Worm (Caenorhabditis elegans) whole organism, L4 larva: ENCODE measurements around the gene tgt-1.

ENCODE experiments used
- F26F4.8 ChIP-seq: fragments of 200-800 bp; sonication (Bioruptor generic); conservative IDR thresholded peaks from 2 replicates; pipeline ENCODE4 v1.3.6; 2022; ENCODE audit warnings: missing genetic modification characterization, missing compliant biosample characterization
- T26A8.4 ChIP-seq: fragments of 200-800 bp; sonication (Bioruptor generic); IDR thresholded peaks from 2 replicates; pipeline ENCODE4 v1.3.6; 2022; ENCODE audit warnings: missing genetic modification characterization, missing compliant biosample characterization
- ceh-20 ChIP-seq: fragments of 200-800 bp; sonication (Bioruptor generic); IDR thresholded peaks from 2 replicates; pipeline ENCODE4 v1.3.6; 2022; ENCODE audit warnings: missing genetic modification reagents, missing genetic modification characterization, missing compliant biosample characterization
- ces-1 ChIP-seq: fragments of 150-350 bp; sonication (generic microtip); optimal IDR thresholded peaks from 4 replicates; lab custom pipeline; 2014; ENCODE audit warnings: missing biosample characterization, missing genetic modification reagents, missing genetic modification characterization
- egl-27 ChIP-seq: sonication (generic microtip); optimal IDR thresholded peaks from 3 replicates; lab custom pipeline; 2017; ENCODE audit warnings: missing biosample characterization, missing genetic modification reagents, missing genetic modification characterization
- lin-39 ChIP-seq: fragments of 150-350 bp; optimal IDR thresholded peaks from 2 replicates; lab custom pipeline; 2014; ENCODE audit warnings: missing biosample characterization, missing genetic modification reagents, missing genetic modification characterization
- mdl-1 ChIP-seq, 2 experiments: fragments of 150-350 bp in 1 of 2; sonication (generic microtip) in 1 of 2; optimal IDR thresholded peaks; 2 replicates each; lab custom pipeline; 2014 to 2017; ENCODE audit warnings: missing biosample characterization in 2 of 2, missing genetic modification characterization in 2 of 2
- nhr-25 ChIP-seq: sonication (generic microtip); optimal IDR thresholded peaks from 2 replicates; lab custom pipeline; 2017; ENCODE audit warnings: missing genetic modification characterization, mild to moderate bottlenecking, missing compliant biosample characterization, antibody characterized with exemption, moderate library complexity, borderline replicate concordance; ENCODE audit not compliant: insufficient read depth
- nhr-42 ChIP-seq: fragments of 200-800 bp; sonication (Bioruptor generic); IDR thresholded peaks from 2 replicates; pipeline ENCODE4 v1.3.6; 2022; ENCODE audit warnings: missing genetic modification characterization, missing compliant biosample characterization
- sdz-12 ChIP-seq: fragments of 200-800 bp; sonication (Bioruptor generic); optimal IDR thresholded peaks from 2 replicates; lab custom pipeline; 2018; ENCODE audit warnings: mild to moderate bottlenecking, missing genetic modification characterization, missing compliant biosample characterization
- set-16 ChIP-seq: fragments of 200-800 bp; sonication (Bioruptor generic); IDR thresholded peaks from 2 replicates; pipeline ENCODE4 v1.3.6; 2022; ENCODE audit warnings: missing genetic modification reagents, missing genetic modification characterization, missing compliant biosample characterization
- unc-62 ChIP-seq, 3 experiments: fragments of 150-350 bp in 1 of 3; sonication (generic microtip); optimal IDR thresholded peaks in 2 of 3; peaks in 1 of 3; 1 replicate in 1 of 3; 2 replicates in 2 of 3; lab custom pipeline; 2014 to 2017; ENCODE audit warnings: missing biosample characterization in 3 of 3, missing genetic modification characterization in 3 of 3, missing genetic modification reagents in 3 of 3, missing genotype in 1 of 3
- vab-7 ChIP-seq: fragments of 200-800 bp; sonication (Bioruptor generic); IDR thresholded peaks from 2 replicates; pipeline ENCODE4 v1.3.6; 2022; ENCODE audit warnings: missing genetic modification reagents, missing genetic modification characterization, missing compliant biosample characterization

DNA sequence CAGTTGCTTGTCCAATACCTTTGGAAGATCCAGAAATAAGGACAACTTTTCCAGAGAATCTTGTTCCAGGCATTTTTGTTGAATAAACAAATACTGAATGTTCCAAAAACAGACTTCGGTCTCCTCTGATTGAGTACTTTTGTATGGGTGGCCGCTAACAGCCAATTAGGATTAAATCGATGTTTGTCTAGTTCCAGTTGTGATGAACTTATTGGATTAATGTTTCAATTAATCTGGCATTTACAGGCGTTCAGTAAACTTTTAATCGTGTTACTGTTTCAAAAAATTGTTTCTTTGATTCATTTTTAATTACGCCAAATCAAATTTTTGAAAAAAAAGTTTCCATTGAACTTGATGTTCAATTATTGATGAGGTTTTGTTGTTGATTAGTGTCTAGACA, 17.3 kb downstream of the tgt-1 start, which contains the start of gene ZK829.1:
- TF ChIP-seq lin-39 (tag; lab: Kevin White, UChicago) = no peak
- TF ChIP-seq unc-62 (GFP tag; optimal IDR thresholded peaks at IDR 0.05 in 1 of 2; lab: Kevin White, UChicago) = no peak
- TF ChIP-seq unc-62 (tag; optimal IDR thresholded peaks at IDR 0.05; lab: Kevin White, UChicago) = no peak
- TF ChIP-seq set-16 (GFP tag; lab: Robert Waterston, UW) = no peak
- no peak for TF ChIP-seq ces-1 (GFP tag; lab: Kevin White, UChicago)
- no peak for TF ChIP-seq nhr-42 (GFP tag; lab: Robert Waterston, UW)
- no peak for TF ChIP-seq F26F4.8
- TF ChIP-seq vab-7 (GFP tag; lab: Robert Waterston, UW) = no peak
- no peak for TF ChIP-seq ceh-20 (GFP tag; lab: Robert Waterston, UW)
- no peak for TF ChIP-seq nhr-25
- TF ChIP-seq T26A8.4 (GFP tag; lab: Robert Waterston, UW) = no peak
- no peak for TF ChIP-seq egl-27 (tag; lab: Kevin White, UChicago)
- TF ChIP-seq mdl-1 (tag; optimal IDR thresholded peaks at IDR 0.05; lab: Kevin White, UChicago) = no peak
- no peak for TF ChIP-seq sdz-12
